Worm (Caenorhabditis elegans) whole organism, late embryonic: ENCODE measurements around the gene srh-136.
"Not testable (repeated sequence)": the region's sequence is repeated elsewhere in the genome, so short reads cannot be mapped to it uniquely, and the experiment has no call there.

Source experiments
- F13H6.1 ChIP-seq: sonication (generic microtip); optimal IDR thresholded peaks from 2 replicates; lab custom pipeline; 2016; ENCODE audit warnings: missing genetic modification characterization, missing compliant biosample characterization
- K02D7.2 ChIP-seq: sonication (generic microtip); optimal IDR thresholded peaks from 2 replicates; lab custom pipeline; 2017; ENCODE audit warnings: mild to moderate bottlenecking, missing genetic modification characterization, missing compliant biosample characterization
- T23F11.4 ChIP-seq: fragments of 200-800 bp; sonication (Bioruptor generic); optimal IDR thresholded peaks from 2 replicates; lab custom pipeline; 2018; ENCODE audit warnings: mild to moderate bottlenecking, missing genetic modification characterization, missing compliant biosample characterization
- Y22D7AL.16 ChIP-seq: sonication (generic microtip); optimal IDR thresholded peaks from 2 replicates; lab custom pipeline; 2016; ENCODE audit warnings: missing genetic modification characterization, missing compliant biosample characterization
- ahr-1 ChIP-seq: sonication (generic microtip); optimal IDR thresholded peaks from 2 replicates; lab custom pipeline; 2016; ENCODE audit warnings: missing genetic modification characterization, missing compliant biosample characterization
- ceh-14 ChIP-seq: sonication (generic microtip); optimal IDR thresholded peaks from 2 replicates; lab custom pipeline; 2016; ENCODE audit warnings: missing genotype, missing genetic modification characterization, missing compliant biosample characterization
- ceh-18 ChIP-seq: sonication (generic microtip); optimal IDR thresholded peaks from 2 replicates; lab custom pipeline; 2016; ENCODE audit warnings: missing genetic modification characterization, missing compliant biosample characterization
- ceh-19 ChIP-seq: fragments of 200-800 bp; sonication (Bioruptor generic); optimal IDR thresholded peaks from 2 replicates; lab custom pipeline; 2018; ENCODE audit warnings: mild to moderate bottlenecking, missing genetic modification characterization, missing compliant biosample characterization
- ceh-34 ChIP-seq: sonication (generic microtip); optimal IDR thresholded peaks from 2 replicates; lab custom pipeline; 2016; ENCODE audit warnings: mild to moderate bottlenecking, missing genetic modification characterization, missing compliant biosample characterization
- ceh-45 ChIP-seq: fragments of 200-800 bp; sonication (Bioruptor generic); IDR thresholded peaks from 2 replicates; pipeline ENCODE4 v1.3.6; 2022; ENCODE audit warnings: missing genetic modification reagents, missing genetic modification characterization, missing compliant biosample characterization
- che-1 ChIP-seq: sonication (generic microtip); optimal IDR thresholded peaks from 2 replicates; lab custom pipeline; 2016; ENCODE audit warnings: mild to moderate bottlenecking, missing genetic modification characterization, missing compliant biosample characterization
- dve-1 ChIP-seq: sonication (generic microtip); optimal IDR thresholded peaks from 2 replicates; lab custom pipeline; 2017; ENCODE audit warnings: antibody characterized with exemption, mild to moderate bottlenecking, missing genetic modification characterization, missing compliant biosample characterization
- eyg-1 ChIP-seq: sonication (generic microtip); optimal IDR thresholded peaks from 2 replicates; lab custom pipeline; 2016; ENCODE audit warnings: missing genotype, missing genetic modification characterization, missing compliant biosample characterization
- fkh-10 ChIP-seq: fragments of 150-350 bp; optimal IDR thresholded peaks from 2 replicates; lab custom pipeline; 2014; ENCODE audit warnings: missing biosample characterization, missing genetic modification reagents, missing genetic modification characterization
- fkh-6 ChIP-seq: sonication (generic microtip); optimal IDR thresholded peaks from 2 replicates; lab custom pipeline; 2016; ENCODE audit warnings: missing genetic modification characterization, missing compliant biosample characterization
- gmeb-2 ChIP-seq: sonication (generic microtip); optimal IDR thresholded peaks from 2 replicates; lab custom pipeline; 2016; ENCODE audit warnings: missing genetic modification characterization, inconsistent platforms, missing compliant biosample characterization
- hlh-15 ChIP-seq: sonication (generic microtip); optimal IDR thresholded peaks from 2 replicates; lab custom pipeline; 2016; ENCODE audit warnings: missing genetic modification characterization, missing compliant biosample characterization
- hlh-30 ChIP-seq: sonication (generic microtip); optimal IDR thresholded peaks from 2 replicates; lab custom pipeline; 2017; ENCODE audit warnings: antibody characterized with exemption, missing genetic modification characterization, missing compliant biosample characterization; ENCODE audit not compliant: insufficient read depth
- hlh-6 ChIP-seq: sonication (generic microtip); optimal IDR thresholded peaks from 2 replicates; lab custom pipeline; 2016; ENCODE audit warnings: missing genotype, missing genetic modification characterization, missing compliant biosample characterization
- hlh-8 ChIP-seq: sonication (generic microtip); optimal IDR thresholded peaks from 2 replicates; lab custom pipeline; 2016; ENCODE audit warnings: missing genotype, missing genetic modification characterization, missing compliant biosample characterization
- lim-6 ChIP-seq: sonication (generic microtip); optimal IDR thresholded peaks from 2 replicates; lab custom pipeline; 2016; ENCODE audit warnings: missing genetic modification characterization, missing compliant biosample characterization
- lin-11 ChIP-seq: fragments of 200-800 bp; sonication (Bioruptor generic); optimal IDR thresholded peaks from 2 replicates; lab custom pipeline; 2018; ENCODE audit warnings: mild to moderate bottlenecking, missing genetic modification characterization, missing compliant biosample characterization
- madf-2 ChIP-seq: sonication (generic microtip); optimal IDR thresholded peaks from 2 replicates; lab custom pipeline; 2017; ENCODE audit warnings: missing genetic modification characterization, missing compliant biosample characterization
- nfya-1 ChIP-seq: sonication (generic microtip); optimal IDR thresholded peaks from 2 replicates; lab custom pipeline; 2017; ENCODE audit warnings: missing genetic modification characterization, mild to moderate bottlenecking, missing compliant biosample characterization, antibody characterized with exemption, moderate library complexity
- nhr-232 ChIP-seq: sonication (generic microtip); optimal IDR thresholded peaks from 2 replicates; lab custom pipeline; 2016; ENCODE audit warnings: missing genetic modification characterization, missing compliant biosample characterization
- npax-4 ChIP-seq: sonication (generic microtip); optimal IDR thresholded peaks from 2 replicates; lab custom pipeline; 2016; ENCODE audit warnings: missing genetic modification characterization, missing compliant biosample characterization
- pag-3 ChIP-seq: sonication (generic microtip); optimal IDR thresholded peaks from 2 replicates; lab custom pipeline; 2016; ENCODE audit warnings: missing compliant biosample characterization, missing genetic modification characterization, borderline replicate concordance
- pax-1 ChIP-seq: fragments of 150-350 bp; optimal IDR thresholded peaks from 2 replicates; lab custom pipeline; 2014; ENCODE audit warnings: missing biosample characterization, missing genetic modification characterization
- pha-4 ChIP-seq: fragments of 150-350 bp; optimal IDR thresholded peaks from 2 replicates; lab custom pipeline; 2018; ENCODE audit warnings: missing biosample characterization, missing genetic modification reagents, missing genetic modification characterization
- pqm-1 ChIP-seq: sonication (generic microtip); optimal IDR thresholded peaks from 2 replicates; lab custom pipeline; 2016; ENCODE audit warnings: missing genetic modification characterization, missing compliant biosample characterization
- rnt-1 ChIP-seq: sonication (generic microtip); optimal IDR thresholded peaks from 2 replicates; lab custom pipeline; 2016; ENCODE audit warnings: missing genetic modification characterization, missing compliant biosample characterization
- sox-4 ChIP-seq: sonication (generic microtip); optimal IDR thresholded peaks from 2 replicates; lab custom pipeline; 2017; ENCODE audit warnings: mild to moderate bottlenecking, missing genetic modification characterization, inconsistent platforms, missing compliant biosample characterization
- unc-3 ChIP-seq, 2 experiments: fragments of 200-800 bp in 1 of 2; sonication (Bioruptor generic) in 1 of 2; sonication (generic microtip) in 1 of 2; conservative IDR thresholded peaks in 1 of 2; optimal IDR thresholded peaks in 1 of 2; 2 replicates each; pipeline versions ENCODE4 v1.3.6 to Lab custom; 2016 to 2022; ENCODE audit warnings: missing compliant biosample characterization in 2 of 2, missing genetic modification characterization in 2 of 2, missing genetic modification reagents in 1 of 2
- unc-55 ChIP-seq: sonication (generic microtip); optimal IDR thresholded peaks from 2 replicates; lab custom pipeline; 2017; ENCODE audit warnings: missing biosample characterization, missing genetic modification reagents, missing genetic modification characterization
- unc-86 ChIP-seq: sonication (generic microtip); optimal IDR thresholded peaks from 2 replicates; lab custom pipeline; 2016; ENCODE audit warnings: missing genetic modification characterization, missing compliant biosample characterization
- zip-5 ChIP-seq: sonication (generic microtip); optimal IDR thresholded peaks from 2 replicates; lab custom pipeline; 2016; ENCODE audit warnings: missing genetic modification characterization, missing compliant biosample characterization
- ztf-16 ChIP-seq: sonication (generic microtip); optimal IDR thresholded peaks from 2 replicates; lab custom pipeline; 2017; ENCODE audit warnings: missing genetic modification characterization, missing compliant biosample characterization

srh-136 gene

ce11 chrV:16517619-16518018 lies 20.2 kb upstream of the srh-136 start, which contains the start of gene F36D3.4:
F36D3.4 (minus strand) TSS chrV:16517719.
- TF ChIP-seq unc-55 (GFP tag; lab: Kevin White, UChicago): no peak
- TF ChIP-seq dve-1: no peak
- TF ChIP-seq ceh-14: no peak
- TF ChIP-seq pha-4 (tag; lab: Kevin White, UChicago): no peak
- TF ChIP-seq sox-4: no peak
- TF ChIP-seq unc-3 (GFP tag; conservative IDR thresholded peaks at IDR 0.05; lab: Robert Waterston, UW): no peak
- TF ChIP-seq unc-3 (tag; optimal IDR thresholded peaks at IDR 0.05; lab: Kevin White, UChicago): no peak
- TF ChIP-seq ceh-34: no peak
- no peak for TF ChIP-seq rnt-1 (tag; lab: Kevin White, UChicago)
- no peak for TF ChIP-seq nhr-232 (tag; lab: Kevin White, UChicago)
- TF ChIP-seq eyg-1: no peak
- no peak for TF ChIP-seq hlh-6 (tag; lab: Kevin White, UChicago)
- TF ChIP-seq unc-86: no peak
- TF ChIP-seq ceh-19 (GFP tag; lab: Kevin White, UChicago): no peak
- TF ChIP-seq hlh-15 (tag; lab: Kevin White, UChicago): no peak
- TF ChIP-seq ceh-45 (GFP tag; lab: Robert Waterston, UW): no peak
- no peak for TF ChIP-seq fkh-10 (GFP tag; lab: Kevin White, UChicago)
- TF ChIP-seq, all 69 proteins: peak for 0

ce11 chrV:16515140-16515539 lies 17.7 kb upstream of the srh-136 start, which contains the start of gene F36D3.5:
F36D3.5 (minus strand) TSS chrV:16515240.
- not testable (repeated sequence) for TF ChIP-seq ahr-1; ztf-16 (tag; lab: Kevin White, UChicago); fkh-6 (tag; lab: Kevin White, UChicago)
- TF ChIP-seq, all 69 proteins: peak for 0; not testable (repeated sequence) for 69

DNA sequence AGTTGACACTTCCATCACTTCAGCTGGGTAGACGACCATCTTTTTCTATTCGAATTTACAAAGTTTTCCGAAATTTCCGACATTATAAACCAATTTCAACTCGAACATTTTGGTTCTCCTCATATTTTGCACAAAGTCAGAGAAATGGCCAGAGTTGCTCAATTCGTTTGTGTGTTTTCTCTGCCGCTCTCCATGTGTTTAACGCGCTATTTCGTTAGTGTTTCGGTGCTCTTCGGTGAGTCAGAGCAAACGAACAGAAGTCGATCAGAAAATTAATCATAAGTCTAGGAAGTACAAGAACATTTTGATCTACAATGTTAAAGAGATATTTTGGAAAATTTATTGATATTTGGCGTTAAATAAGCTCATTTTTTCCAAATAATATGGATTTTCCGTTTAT lies 11.3 kb upstream of the srh-136 start, which contains the start of gene srr-3:
Gene srr-3, minus strand, starts transcription at position 101 of the 400 bp plus-strand sequence.
- no peak for TF ChIP-seq K02D7.2 (tag; lab: Kevin White, UChicago)
- no peak for TF ChIP-seq eyg-1
- no peak for TF ChIP-seq lin-11 (tag; lab: Kevin White, UChicago)
- no peak for TF ChIP-seq fkh-10 (GFP tag; lab: Kevin White, UChicago)
- no peak for TF ChIP-seq F13H6.1 (tag; lab: Kevin White, UChicago)
- TF ChIP-seq gmeb-2: no peak

DNA sequence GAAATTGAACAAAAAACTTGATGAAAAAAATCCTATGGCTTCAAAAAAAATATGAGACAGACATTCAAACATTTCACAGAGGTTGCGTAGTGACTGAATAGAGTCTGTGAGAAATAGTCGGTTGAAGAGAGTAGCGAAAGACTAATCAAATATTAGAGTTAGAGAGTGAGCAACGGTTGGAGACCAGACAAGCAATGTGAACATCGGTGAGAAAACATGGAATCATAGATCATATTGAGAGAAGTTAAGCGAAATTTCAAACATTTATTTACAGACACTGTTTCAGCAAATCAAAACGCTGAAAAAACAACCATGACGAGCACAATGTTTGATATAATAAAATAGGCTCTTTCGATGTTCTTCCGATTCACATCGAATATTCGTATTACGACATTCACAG lies 9.3 kb upstream of the srh-136 start:
- TF ChIP-seq unc-3 (GFP tag; conservative IDR thresholded peaks at IDR 0.05; lab: Robert Waterston, UW) (no peak), unc-3 (tag; optimal IDR thresholded peaks at IDR 0.05; lab: Kevin White, UChicago) (no peak)

DNA sequence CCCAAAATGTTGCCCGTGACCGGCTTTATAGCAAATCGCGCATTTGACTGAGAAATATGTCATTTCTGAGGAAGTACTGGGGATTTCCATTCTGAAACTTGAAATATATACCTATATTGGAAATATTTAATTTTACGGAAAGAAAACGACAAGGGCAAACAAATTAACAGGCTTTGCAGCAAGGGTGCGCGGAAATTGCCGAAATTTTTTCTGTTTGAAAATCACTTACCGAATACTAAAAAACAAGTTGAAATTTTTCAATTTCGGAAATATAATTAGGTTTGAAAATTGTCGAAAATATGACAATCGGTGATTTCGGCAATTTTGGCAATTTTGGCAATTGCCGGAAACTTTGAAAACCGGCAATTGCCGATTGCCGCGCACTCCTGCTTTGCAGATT lies 8.4 kb upstream of the srh-136 start, which contains the start of gene nhr-54:
Gene nhr-54, minus strand, starts transcription at position 101 of the 400 bp plus-strand sequence.
- TF ChIP-seq unc-86: no peak
- no peak for TF ChIP-seq ceh-18 (tag; lab: Kevin White, UChicago)
- TF ChIP-seq dve-1: no peak
- no peak for TF ChIP-seq pax-1 (tag; lab: Kevin White, UChicago)
- TF ChIP-seq madf-2 (tag; lab: Kevin White, UChicago): no peak
- no peak for TF ChIP-seq pha-4 (tag; lab: Kevin White, UChicago)
- TF ChIP-seq T23F11.4 (GFP tag; lab: Kevin White, UChicago): no peak
- no peak for TF ChIP-seq hlh-30 (tag; lab: Kevin White, UChicago)
- no peak for TF ChIP-seq nfya-1 (tag; lab: Kevin White, UChicago)
- no peak for TF ChIP-seq ztf-16 (tag; lab: Kevin White, UChicago)
- no peak for TF ChIP-seq F13H6.1 (tag; lab: Kevin White, UChicago)
- TF ChIP-seq unc-55 (GFP tag; lab: Kevin White, UChicago): no peak
- no peak for TF ChIP-seq hlh-8
- no peak for TF ChIP-seq npax-4 (tag; lab: Kevin White, UChicago)
- no peak for TF ChIP-seq pqm-1 (tag; lab: Kevin White, UChicago)
- TF ChIP-seq Y22D7AL.16 (tag; lab: Kevin White, UChicago): no peak
- TF ChIP-seq zip-5 (tag; lab: Kevin White, UChicago): no peak
- TF ChIP-seq pag-3 (tag; lab: Kevin White, UChicago): no peak
- no peak for TF ChIP-seq lim-6 (tag; lab: Kevin White, UChicago)
- no peak for TF ChIP-seq che-1 (tag; lab: Kevin White, UChicago)
